Fruit fly (Drosophila melanogaster): Measurements from ENCODE around the gene Nnk.

Nnk gene

dm6 chr3R:17783144-17783543 lies 21.9 kb downstream of the Nnk start:
- TF ChIP-seq CG11504 (tag; optimal IDR thresholded peaks at IDR 0.05) (peak; percentile 40), ken (GFP tag; IDR thresholded peaks at IDR 0.05) (no peak), CG6175 (GFP tag; IDR thresholded peaks at IDR 0.05) (peak; percentile 70; the same call in 1 of the 3 replicates), CG10543 (GFP tag; optimal IDR thresholded peaks at IDR 0.05) (peak; percentile 4), Bgb (GFP tag; IDR thresholded peaks at IDR 0.05; ENCODE audit: partially characterized antibody) (no peak), NfI (GFP tag; optimal IDR thresholded peaks at IDR 0.05) (no peak), CG17568 (GFP tag; optimal IDR thresholded peaks at IDR 0.05) (no peak), hkb (optimal IDR thresholded peaks at IDR 0.05) (no peak), hkb (GFP tag; IDR thresholded peaks at IDR 0.05) (no peak), phol (tag; optimal IDR thresholded peaks at IDR 0.05) (no peak), CG6254 (GFP tag; optimal IDR thresholded peaks at IDR 0.05) (no peak), Lpt (GFP tag; optimal IDR thresholded peaks at IDR 0.05) (no peak), E2f2 (GFP tag; IDR thresholded peaks at IDR 0.05) (no peak), knrl (GFP tag; IDR thresholded peaks at IDR 0.05; ENCODE audit: partially characterized antibody) (no peak), Nf-YB (GFP tag; optimal IDR thresholded peaks at IDR 0.05) (no peak), Rfx (GFP tag; IDR thresholded peaks at IDR 0.05) (no peak), nau (GFP tag; optimal IDR thresholded peaks at IDR 0.05) (peak; percentile 27), vnd (GFP tag; IDR thresholded peaks at IDR 0.05; ENCODE audit: partially characterized antibody) (no peak), twi (tag; optimal IDR thresholded peaks at IDR 0.05) (no peak), C15 (GFP tag; IDR thresholded peaks at IDR 0.05) (no peak), fu2 (GFP tag; optimal IDR thresholded peaks at IDR 0.05) (no peak), tup (GFP tag; optimal IDR thresholded peaks at IDR 0.05) (no peak), CG2116 (GFP tag; optimal IDR thresholded peaks at IDR 0.05) (no peak), MBD-R2 (GFP tag; IDR thresholded peaks at IDR 0.05) (no peak), CG6654 (GFP tag; optimal IDR thresholded peaks at IDR 0.05) (no peak), Deaf1 (tag; optimal IDR thresholded peaks at IDR 0.05) (peak; percentile 37), so (GFP tag; IDR thresholded peaks at IDR 0.05) (no peak), Trl (optimal IDR thresholded peaks at IDR 0.05) (peak in 1 of 2 experiments; percentile 19), Trl (GFP tag; optimal IDR thresholded peaks at IDR 0.05) (no peak), dmrt99B (tag; optimal IDR thresholded peaks at IDR 0.05) (no peak), crol (GFP tag; IDR thresholded peaks at IDR 0.05) (no peak), Xbp1 (GFP tag; optimal IDR thresholded peaks at IDR 0.05) (no peak), CG6813 (GFP tag; optimal IDR thresholded peaks at IDR 0.05) (no peak), pan (optimal IDR thresholded peaks at IDR 0.05) (no peak), pan (GFP tag; optimal IDR thresholded peaks at IDR 0.05 in 1 of 2, IDR thresholded peaks at IDR 0.05 in 1 of 2) (peak in 1 of 2 experiments; percentile 7), CG3726 (GFP tag; IDR thresholded peaks at IDR 0.05) (no peak), CG33213 (GFP tag; optimal IDR thresholded peaks at IDR 0.05) (no peak), sd (tag; optimal IDR thresholded peaks at IDR 0.05) (peak; percentile 63), Taf1 (GFP tag; IDR thresholded peaks at IDR 0.05) (no peak), salm (tag; optimal IDR thresholded peaks at IDR 0.05) (no peak), TFAM (GFP tag; optimal IDR thresholded peaks at IDR 0.05) (no peak), Drgx (GFP tag; IDR thresholded peaks at IDR 0.05) (peak; percentile 31; the same call in 1 of the 2 replicates), CG4617 (GFP tag; optimal IDR thresholded peaks at IDR 0.05; ENCODE audit: borderline replicate concordance) (no peak), CG6854 (GFP tag; optimal IDR thresholded peaks at IDR 0.05) (no peak), Hmr (GFP tag; optimal IDR thresholded peaks at IDR 0.05) (no peak), Sry-δ (GFP tag; optimal IDR thresholded peaks at IDR 0.05) (no peak), CG12769 (tag; optimal IDR thresholded peaks at IDR 0.05) (peak; percentile 20), CG15601 (tag; optimal IDR thresholded peaks at IDR 0.05) (no peak), sens (GFP tag) (no peak), CG13624 (GFP tag; optimal IDR thresholded peaks at IDR 0.05) (no peak), CG18011 (GFP tag; optimal IDR thresholded peaks at IDR 0.05) (no peak), CG14860 (GFP tag; IDR thresholded peaks at IDR 0.05; ENCODE audit: partially characterized antibody) (no peak)
